Fruit fly (Drosophila melanogaster) whole organism, embryonic: ENCODE measurements around the gene neb.

Source experiments
- Aef1 ChIP-seq: fragments of 200-800 bp; sonication (Bioruptor generic); IDR thresholded peaks from 3 replicates; pipeline ENCODE4 v1.3.6; 2022; ENCODE audit warnings: missing biosample characterization, missing genetic modification characterization
- Asciz ChIP-seq: fragments of 200-800 bp; sonication (Bioruptor generic); optimal IDR thresholded peaks from 2 replicates; lab custom pipeline; 2017; ENCODE audit warnings: missing biosample characterization, mild to moderate bottlenecking, missing genetic modification characterization, missing genetic modification reagents
- CG10267 ChIP-seq: fragments of 200-800 bp; sonication (Bioruptor generic); optimal IDR thresholded peaks from 2 replicates; lab custom pipeline; 2018; ENCODE audit warnings: missing biosample characterization, mild to moderate bottlenecking, missing genetic modification characterization, moderate library complexity
- CG11247 ChIP-seq: fragments of 200-800 bp; sonication (Bioruptor generic); IDR thresholded peaks from 2 replicates; pipeline ENCODE4 v1.3.6; 2022; ENCODE audit warnings: missing biosample characterization, missing genetic modification characterization
- CG13424 ChIP-seq: fragments of 200-800 bp; sonication (Bioruptor generic); optimal IDR thresholded peaks from 2 replicates; lab custom pipeline; 2019; ENCODE audit warnings: missing biosample characterization, mild to moderate bottlenecking, missing genetic modification characterization, moderate library complexity
- CG1602 ChIP-seq: fragments of 200-800 bp; sonication (Bioruptor generic); optimal IDR thresholded peaks from 3 replicates; lab custom pipeline; 2016; ENCODE audit warnings: missing biosample characterization, missing genetic modification characterization
- CG17385 ChIP-seq: fragments of 200-800 bp; sonication (Bioruptor generic); optimal IDR thresholded peaks from 3 replicates; lab custom pipeline; 2018; ENCODE audit warnings: missing biosample characterization, mild to moderate bottlenecking, missing genetic modification characterization
- CG17912 ChIP-seq: fragments of 200-800 bp; sonication (Bioruptor generic); optimal IDR thresholded peaks from 2 replicates; lab custom pipeline; 2018; ENCODE audit warnings: missing biosample characterization, mild to moderate bottlenecking, missing genetic modification characterization
- CG30403 ChIP-seq: fragments of 200-800 bp; sonication (Bioruptor generic); optimal IDR thresholded peaks from 3 replicates; lab custom pipeline; 2016; ENCODE audit warnings: missing biosample characterization, missing genetic modification characterization
- CG31388 ChIP-seq: fragments of 200-800 bp; sonication (Bioruptor generic); optimal IDR thresholded peaks from 2 replicates; lab custom pipeline; 2016; ENCODE audit warnings: missing biosample characterization, missing genetic modification characterization
- CG3838 ChIP-seq: fragments of 200-800 bp; sonication (Bioruptor generic); optimal IDR thresholded peaks from 3 replicates; lab custom pipeline; 2016; ENCODE audit warnings: missing biosample characterization, missing genetic modification characterization
- CG3847 ChIP-seq: fragments of 200-800 bp; sonication (Bioruptor generic); IDR thresholded peaks from 2 replicates; pipeline ENCODE4 v1.3.6; 2022; ENCODE audit warnings: missing biosample characterization, missing genetic modification characterization
- CG9609 ChIP-seq: fragments of 200-800 bp; sonication (Bioruptor generic); optimal IDR thresholded peaks from 3 replicates; lab custom pipeline; 2016; ENCODE audit warnings: missing biosample characterization, missing genetic modification characterization
- CG9932 ChIP-seq: fragments of 200-800 bp; sonication (Bioruptor generic); IDR thresholded peaks from 2 replicates; pipeline ENCODE4 v1.3.6; 2022; ENCODE audit warnings: missing biosample characterization, missing genetic modification characterization
- H2.0 ChIP-seq: fragments of 200-800 bp; sonication (Bioruptor generic); IDR thresholded peaks from 2 replicates; pipeline ENCODE4 v1.3.6; 2022; ENCODE audit warnings: missing biosample characterization, missing genetic modification characterization
- Hmr ChIP-seq: fragments of 200-800 bp; sonication (Bioruptor generic); optimal IDR thresholded peaks from 3 replicates; lab custom pipeline; 2017; ENCODE audit warnings: mild to moderate bottlenecking, missing biosample characterization, missing genetic modification reagents, missing genetic modification characterization
- Lhr ChIP-seq: fragments of 200-800 bp; sonication (Bioruptor generic); optimal IDR thresholded peaks from 3 replicates; lab custom pipeline; 2017; ENCODE audit warnings: mild to moderate bottlenecking, missing biosample characterization, missing genetic modification reagents, missing genetic modification characterization
- Max ChIP-seq: fragments of 200-800 bp; sonication (Bioruptor generic); optimal IDR thresholded peaks from 2 replicates; lab custom pipeline; 2016; ENCODE audit warnings: missing biosample characterization, mild to moderate bottlenecking, missing genetic modification characterization
- NK7.1 ChIP-seq: fragments of 200-800 bp; sonication (Bioruptor generic); optimal IDR thresholded peaks from 3 replicates; lab custom pipeline; 2016; ENCODE audit warnings: missing biosample characterization, missing genetic modification characterization
- Neu2 ChIP-seq: fragments of 200-800 bp; sonication (Bioruptor generic); optimal IDR thresholded peaks from 3 replicates; lab custom pipeline; 2016; ENCODE audit warnings: missing biosample characterization, missing genetic modification characterization, borderline replicate concordance
- Ptx1 ChIP-seq: fragments of 200-800 bp; sonication (Bioruptor generic); IDR thresholded peaks from 2 replicates; pipeline ENCODE4 v1.3.6; 2022; ENCODE audit warnings: missing biosample characterization, missing genetic modification characterization
- Rx ChIP-seq: fragments of 200-800 bp; sonication (Bioruptor generic); IDR thresholded peaks from 2 replicates; pipeline ENCODE4 v1.3.6; 2022; ENCODE audit warnings: missing biosample characterization, missing genetic modification characterization
- Vsx1 ChIP-seq: fragments of 200-800 bp; sonication (Bioruptor generic); optimal IDR thresholded peaks from 2 replicates; lab custom pipeline; 2017; ENCODE audit warnings: missing biosample characterization, mild to moderate bottlenecking, missing genetic modification characterization, missing genetic modification reagents
- YL-1 ChIP-seq: fragments of 200-800 bp; sonication (Bioruptor generic); optimal IDR thresholded peaks from 3 replicates; lab custom pipeline; 2017; ENCODE audit warnings: missing biosample characterization, mild to moderate bottlenecking, missing genetic modification characterization
- al ChIP-seq: fragments of 200-800 bp; sonication (Bioruptor generic); IDR thresholded peaks from 2 replicates; pipeline ENCODE4 v1.3.6; 2022; ENCODE audit warnings: missing biosample characterization, missing genetic modification characterization
- bbx ChIP-seq: fragments of 200-800 bp; sonication (Bioruptor generic); IDR thresholded peaks from 2 replicates; pipeline ENCODE4 v1.3.6; 2022; ENCODE audit warnings: missing biosample characterization, missing genetic modification characterization; ENCODE audit not compliant: partially characterized antibody
- br ChIP-seq: fragments of >200 bp; optimal IDR thresholded peaks from 2 replicates; lab custom pipeline; 2017
- cato ChIP-seq: fragments of 200-800 bp; sonication (Bioruptor generic); optimal IDR thresholded peaks from 2 replicates; lab custom pipeline; 2016; ENCODE audit warnings: missing biosample characterization, missing genetic modification characterization, borderline replicate concordance
- chinmo ChIP-seq: fragments of 200-800 bp; sonication (Bioruptor generic); IDR thresholded peaks from 4 replicates; pipeline ENCODE4 v1.3.6; 2022; ENCODE audit warnings: missing biosample characterization, missing genetic modification characterization; ENCODE audit not compliant: partially characterized antibody
- ci ChIP-seq: fragments of 200-800 bp; sonication (Bioruptor generic); IDR thresholded peaks from 3 replicates; pipeline ENCODE4 v1.3.6; 2022; ENCODE audit warnings: missing biosample characterization, missing genetic modification characterization
- dan ChIP-seq: fragments of 200-800 bp; sonication (Bioruptor generic); IDR thresholded peaks from 2 replicates; pipeline ENCODE4 v1.3.6; 2022; ENCODE audit warnings: missing biosample characterization, missing genetic modification characterization
- danr ChIP-seq: fragments of 200-800 bp; sonication (Bioruptor generic); IDR thresholded peaks from 2 replicates; pipeline ENCODE4 v1.3.6; 2022; ENCODE audit warnings: missing biosample characterization, missing genetic modification characterization
- dimm ChIP-seq: fragments of 200-800 bp; sonication (Bioruptor generic); IDR thresholded peaks from 2 replicates; pipeline ENCODE4 v1.3.6; 2022; ENCODE audit warnings: missing biosample characterization, missing genetic modification characterization
- disco-r ChIP-seq: fragments of 200-800 bp; sonication (Bioruptor generic); optimal IDR thresholded peaks from 2 replicates; lab custom pipeline; 2016; ENCODE audit warnings: missing biosample characterization, missing genetic modification characterization
- grau ChIP-seq: fragments of 200-800 bp; optimal IDR thresholded peaks from 3 replicates; lab custom pipeline; 2019; ENCODE audit warnings: missing biosample characterization, mild to moderate bottlenecking, missing genetic modification characterization, moderate library complexity
- gro ChIP-seq: fragments of 200-800 bp; sonication (Bioruptor generic); optimal IDR thresholded peaks from 2 replicates; lab custom pipeline; 2016; ENCODE audit warnings: missing biosample characterization, missing genetic modification characterization
- gsb-n ChIP-seq: fragments of 200-800 bp; sonication (Bioruptor generic); optimal IDR thresholded peaks from 3 replicates; lab custom pipeline; 2018; ENCODE audit warnings: missing biosample characterization, mild to moderate bottlenecking, missing genetic modification characterization
- hb ChIP-seq: fragments of 200-800 bp; sonication (Bioruptor generic); IDR thresholded peaks from 3 replicates; pipeline ENCODE4 v1.3.6; 2022; ENCODE audit warnings: missing biosample characterization, missing genetic modification characterization; ENCODE audit not compliant: partially characterized antibody
- her ChIP-seq: fragments of 200-800 bp; sonication (Bioruptor generic); optimal IDR thresholded peaks from 2 replicates; lab custom pipeline; 2016; ENCODE audit warnings: missing biosample characterization, missing genetic modification characterization
- jumu ChIP-seq: fragments of 200-800 bp; sonication (Bioruptor generic); optimal IDR thresholded peaks from 3 replicates; lab custom pipeline; 2016; ENCODE audit warnings: missing biosample characterization, missing genetic modification characterization
- kni ChIP-seq: fragments of 200-800 bp; sonication (Bioruptor generic); optimal IDR thresholded peaks from 3 replicates; lab custom pipeline; 2017; ENCODE audit warnings: mild to moderate bottlenecking, missing biosample characterization, missing genetic modification reagents, missing genetic modification characterization
- lmd ChIP-seq: fragments of 200-800 bp; sonication (Bioruptor generic); IDR thresholded peaks from 2 replicates; pipeline ENCODE4 v1.3.6; 2022; ENCODE audit warnings: missing biosample characterization, missing genetic modification characterization
- lola ChIP-seq, 3 experiments: fragments of >200 bp in 2 of 3; fragments of 200-800 bp in 1 of 3; sonication (Bioruptor generic) in 1 of 3; optimal IDR thresholded peaks; 2 replicates each; lab custom pipeline; 2017 to 2019; ENCODE audit warnings: missing biosample characterization in 3 of 3, missing genetic modification characterization in 3 of 3, mild to moderate bottlenecking in 1 of 3, moderate library complexity in 1 of 3
- pfk ChIP-seq: fragments of 200-800 bp; sonication (Bioruptor generic); optimal IDR thresholded peaks from 2 replicates; lab custom pipeline; 2018; ENCODE audit warnings: missing biosample characterization, mild to moderate bottlenecking, missing genetic modification characterization, moderate library complexity
- run ChIP-seq: fragments of 200-800 bp; sonication (Bioruptor generic); optimal IDR thresholded peaks from 3 replicates; lab custom pipeline; 2018; ENCODE audit warnings: missing biosample characterization, mild to moderate bottlenecking, missing genetic modification characterization
- sc ChIP-seq, 3 experiments: fragments of >200 bp in 2 of 3; fragments of 200-800 bp in 1 of 3; sonication (Bioruptor generic) in 1 of 3; optimal IDR thresholded peaks; 2 replicates in 2 of 3; 3 replicates in 1 of 3; lab custom pipeline; 2017; ENCODE audit warnings: mild to moderate bottlenecking in 1 of 3, missing biosample characterization in 1 of 3, missing genetic modification characterization in 1 of 3, missing genetic modification reagents in 1 of 3
- sens ChIP-seq: fragments of 200-800 bp; sonication (Bioruptor generic); peaks from one replicate; lab custom pipeline; 2016; ENCODE audit warnings: missing biosample characterization, missing genetic modification characterization
- sens-2 ChIP-seq: fragments of 200-800 bp; sonication (Bioruptor generic); IDR thresholded peaks from 2 replicates; pipeline ENCODE4 v1.3.6; 2022; ENCODE audit warnings: missing biosample characterization, missing genetic modification characterization
- tap ChIP-seq: fragments of 200-800 bp; optimal IDR thresholded peaks from 3 replicates; lab custom pipeline; 2019; ENCODE audit warnings: missing biosample characterization, mild to moderate bottlenecking, missing genetic modification characterization, moderate library complexity
- trh ChIP-seq: fragments of 200-800 bp; sonication (Bioruptor generic); optimal IDR thresholded peaks from 2 replicates; lab custom pipeline; 2016; ENCODE audit warnings: missing biosample characterization, missing genetic modification characterization

The neb gene

dm6 chr2L:20075234-20075803, at the start of gene neb, which contains the start of gene pr:
Gene neb, plus strand, starts transcription at chr2L:20075757.
Gene pr, minus strand, starts transcription at chr2L:20075458.
- TF ChIP-seq br (lab: Kevin White, UChicago) (no peak), Max (GFP tag; lab: Kevin White, UChicago) (peak; percentile 64), sens-2 (GFP tag; lab: Robert Waterston, UW) (no peak), lola (GFP tag; optimal IDR thresholded peaks at IDR 0.05; lab: Kevin White, UChicago) (peak in 1 of 3 experiments; percentile 55), cato (GFP tag; lab: Kevin White, UChicago) (no peak), lmd (peak; percentile 74), CG1602 (GFP tag; lab: Kevin White, UChicago) (peak; percentile 56), bbx (GFP tag; lab: Robert Waterston, UW) (no peak; the same call in 1 of the 2 replicates), pfk (GFP tag; lab: Kevin White, UChicago) (no peak), jumu (GFP tag; lab: Kevin White, UChicago) (peak; percentile 13), chinmo (GFP tag; lab: Robert Waterston, UW) (0 out of 4 replicates have a peak, but pooled peaks have one; percentile 35), trh (GFP tag; lab: Kevin White, UChicago) (peak; percentile 27), CG3847 (peak; percentile 81), CG31388 (peak; percentile 33), ci (GFP tag; lab: Robert Waterston, UW) (peak; percentile 73), disco-r (GFP tag; lab: Kevin White, UChicago) (peak; percentile 16), gsb-n (tag; lab: Kevin White, UChicago) (no peak), CG9932 (GFP tag; lab: Robert Waterston, UW) (peak; percentile 85), CG11247 (GFP tag; lab: Robert Waterston, UW) (peak; percentile 60; the same call in 1 of the 2 replicates), tap (no peak), Asciz (no peak), Aef1 (peak; percentile 73), dan (GFP tag; lab: Robert Waterston, UW) (no peak), kni (GFP tag; lab: Kevin White, UChicago) (no peak), sc (optimal IDR thresholded peaks at IDR 0.05; lab: Kevin White, UChicago) (no peak), sc (GFP tag; optimal IDR thresholded peaks at IDR 0.05; lab: Kevin White, UChicago) (peak; percentile 27), dimm (no peak), sens (GFP tag; lab: Kevin White, UChicago) (peak; percentile 94), Rx (GFP tag; lab: Robert Waterston, UW) (no peak), Lhr (GFP tag; lab: Kevin White, UChicago) (peak; percentile 73), CG3838 (GFP tag; lab: Kevin White, UChicago) (no peak), CG9609 (GFP tag; lab: Kevin White, UChicago) (no peak), NK7.1 (GFP tag; lab: Kevin White, UChicago) (peak; percentile 16), her (GFP tag; lab: Kevin White, UChicago) (no peak), Hmr (GFP tag; lab: Kevin White, UChicago) (peak; percentile 77), run (tag; lab: Kevin White, UChicago) (no peak), CG13424 (tag; lab: Kevin White, UChicago) (peak; percentile 74), Ptx1 (peak; percentile 70), Vsx1 (GFP tag; lab: Kevin White, UChicago) (peak; percentile 70), H2.0 (GFP tag; lab: Robert Waterston, UW) (peak; percentile 48), danr (GFP tag; lab: Robert Waterston, UW) (no peak), al (peak; percentile 55), gro (GFP tag; lab: Kevin White, UChicago) (peak; percentile 7), hb (GFP tag; lab: Robert Waterston, UW) (no peak), CG10267 (tag; lab: Kevin White, UChicago) (peak; percentile 60), CG17385 (GFP tag; lab: Kevin White, UChicago) (peak; percentile 30), CG17912 (peak; percentile 43), CG30403 (peak; percentile 74), grau (tag; lab: Kevin White, UChicago) (peak; percentile 66), YL-1 (GFP tag; lab: Kevin White, UChicago) (peak; percentile 48), Neu2 (GFP tag; lab: Kevin White, UChicago) (no peak)
